Worm (Caenorhabditis elegans) whole organism, late embryonic: ENCODE measurements around the gene Y68A4A.13.
"Not testable (repeated sequence)": the region's sequence is repeated elsewhere in the genome, so short reads cannot be mapped to it uniquely, and the experiment has no call there.

Source experiments
- C38D4.7 ChIP-seq: fragments of 200-800 bp; sonication (Bioruptor generic); optimal IDR thresholded peaks from 2 replicates; lab custom pipeline; 2018; ENCODE audit warnings: mild to moderate bottlenecking, missing genetic modification characterization, moderate library complexity, missing compliant biosample characterization
- K09A11.1 ChIP-seq: sonication (generic microtip); optimal IDR thresholded peaks from 2 replicates; lab custom pipeline; 2017; ENCODE audit warnings: antibody characterized with exemption, mild to moderate bottlenecking, missing genetic modification characterization, missing compliant biosample characterization; ENCODE audit not compliant: insufficient read depth
- T23F11.4 ChIP-seq: fragments of 200-800 bp; sonication (Bioruptor generic); optimal IDR thresholded peaks from 2 replicates; lab custom pipeline; 2018; ENCODE audit warnings: mild to moderate bottlenecking, missing genetic modification characterization, missing compliant biosample characterization
- ama-1 ChIP-seq: fragments of 150-350 bp; optimal IDR thresholded peaks from 2 replicates; lab custom pipeline; 2014
- ceh-2 ChIP-seq: sonication (generic microtip); optimal IDR thresholded peaks from 2 replicates; lab custom pipeline; 2016; ENCODE audit warnings: missing genotype, missing genetic modification characterization, missing compliant biosample characterization
- ceh-24 ChIP-seq: sonication (generic microtip); optimal IDR thresholded peaks from 2 replicates; lab custom pipeline; 2016; ENCODE audit warnings: mild to moderate bottlenecking, missing genetic modification characterization, missing compliant biosample characterization
- ceh-45 ChIP-seq: fragments of 200-800 bp; sonication (Bioruptor generic); IDR thresholded peaks from 2 replicates; pipeline ENCODE4 v1.3.6; 2022; ENCODE audit warnings: missing genetic modification reagents, missing genetic modification characterization, missing compliant biosample characterization
- ceh-48 ChIP-seq: sonication (generic microtip); optimal IDR thresholded peaks from 2 replicates; lab custom pipeline; 2016; ENCODE audit warnings: missing genetic modification characterization, inconsistent platforms, missing compliant biosample characterization
- ceh-6 ChIP-seq: fragments of 200-800 bp; sonication (Bioruptor generic); optimal IDR thresholded peaks from 2 replicates; lab custom pipeline; 2018; ENCODE audit warnings: mild to moderate bottlenecking, missing genetic modification characterization, missing compliant biosample characterization
- dmd-4 ChIP-seq: sonication (generic microtip); optimal IDR thresholded peaks from 2 replicates; lab custom pipeline; 2016; ENCODE audit warnings: borderline replicate concordance, missing genetic modification characterization, missing compliant biosample characterization
- ets-4 ChIP-seq: sonication (generic microtip); optimal IDR thresholded peaks from 2 replicates; lab custom pipeline; 2016; ENCODE audit warnings: missing genetic modification characterization, missing compliant biosample characterization
- eyg-1 ChIP-seq: sonication (generic microtip); optimal IDR thresholded peaks from 2 replicates; lab custom pipeline; 2016; ENCODE audit warnings: missing genotype, missing genetic modification characterization, missing compliant biosample characterization
- fax-1 ChIP-seq: sonication (generic microtip); optimal IDR thresholded peaks from 2 replicates; lab custom pipeline; 2016; ENCODE audit warnings: missing genotype, missing genetic modification characterization, missing compliant biosample characterization
- fkh-6 ChIP-seq: sonication (generic microtip); optimal IDR thresholded peaks from 2 replicates; lab custom pipeline; 2016; ENCODE audit warnings: missing genetic modification characterization, missing compliant biosample characterization
- gmeb-2 ChIP-seq: sonication (generic microtip); optimal IDR thresholded peaks from 2 replicates; lab custom pipeline; 2016; ENCODE audit warnings: missing genetic modification characterization, inconsistent platforms, missing compliant biosample characterization
- hlh-30 ChIP-seq: sonication (generic microtip); optimal IDR thresholded peaks from 2 replicates; lab custom pipeline; 2017; ENCODE audit warnings: antibody characterized with exemption, missing genetic modification characterization, missing compliant biosample characterization; ENCODE audit not compliant: insufficient read depth
- hlh-8 ChIP-seq: sonication (generic microtip); optimal IDR thresholded peaks from 2 replicates; lab custom pipeline; 2016; ENCODE audit warnings: missing genotype, missing genetic modification characterization, missing compliant biosample characterization
- lin-11 ChIP-seq: fragments of 200-800 bp; sonication (Bioruptor generic); optimal IDR thresholded peaks from 2 replicates; lab custom pipeline; 2018; ENCODE audit warnings: mild to moderate bottlenecking, missing genetic modification characterization, missing compliant biosample characterization
- madf-2 ChIP-seq: sonication (generic microtip); optimal IDR thresholded peaks from 2 replicates; lab custom pipeline; 2017; ENCODE audit warnings: missing genetic modification characterization, missing compliant biosample characterization
- nhr-11 ChIP-seq: fragments of 150-350 bp; optimal IDR thresholded peaks from 2 replicates; lab custom pipeline; 2014; ENCODE audit warnings: missing biosample characterization, missing genetic modification characterization
- nhr-232 ChIP-seq: sonication (generic microtip); optimal IDR thresholded peaks from 2 replicates; lab custom pipeline; 2016; ENCODE audit warnings: missing genetic modification characterization, missing compliant biosample characterization
- pat-9 ChIP-seq: fragments of 200-800 bp; sonication (Bioruptor generic); optimal IDR thresholded peaks from 2 replicates; lab custom pipeline; 2018; ENCODE audit warnings: mild to moderate bottlenecking, missing genetic modification characterization, moderate library complexity, missing compliant biosample characterization
- pha-4 ChIP-seq: fragments of 150-350 bp; optimal IDR thresholded peaks from 2 replicates; lab custom pipeline; 2018; ENCODE audit warnings: missing biosample characterization, missing genetic modification reagents, missing genetic modification characterization
- pqm-1 ChIP-seq: sonication (generic microtip); optimal IDR thresholded peaks from 2 replicates; lab custom pipeline; 2016; ENCODE audit warnings: missing genetic modification characterization, missing compliant biosample characterization
- ref-2 ChIP-seq: sonication (generic microtip); optimal IDR thresholded peaks from 2 replicates; lab custom pipeline; 2016; ENCODE audit warnings: missing genetic modification characterization, missing compliant biosample characterization
- sox-2 ChIP-seq: fragments of 200-800 bp; sonication (Bioruptor generic); IDR thresholded peaks from 2 replicates; pipeline ENCODE4 v1.3.6; 2022; ENCODE audit warnings: missing genetic modification reagents, missing genetic modification characterization, missing compliant biosample characterization
- syd-9 ChIP-seq: sonication (generic microtip); optimal IDR thresholded peaks from 2 replicates; lab custom pipeline; 2016; ENCODE audit warnings: mild to moderate bottlenecking, missing genetic modification characterization, moderate library complexity, missing compliant biosample characterization
- tbx-2 ChIP-seq: sonication (generic microtip); optimal IDR thresholded peaks from 2 replicates; lab custom pipeline; 2016; ENCODE audit warnings: missing genetic modification characterization, missing compliant biosample characterization
- unc-42 ChIP-seq: sonication (generic microtip); optimal IDR thresholded peaks from 2 replicates; lab custom pipeline; 2016; ENCODE audit warnings: missing genotype, missing genetic modification characterization, missing compliant biosample characterization
- unc-86 ChIP-seq: sonication (generic microtip); optimal IDR thresholded peaks from 2 replicates; lab custom pipeline; 2016; ENCODE audit warnings: missing genetic modification characterization, missing compliant biosample characterization
- zip-5 ChIP-seq: sonication (generic microtip); optimal IDR thresholded peaks from 2 replicates; lab custom pipeline; 2016; ENCODE audit warnings: missing genetic modification characterization, missing compliant biosample characterization
- ztf-16 ChIP-seq: sonication (generic microtip); optimal IDR thresholded peaks from 2 replicates; lab custom pipeline; 2017; ENCODE audit warnings: missing genetic modification characterization, missing compliant biosample characterization

The Y68A4A.13 gene

DNA sequence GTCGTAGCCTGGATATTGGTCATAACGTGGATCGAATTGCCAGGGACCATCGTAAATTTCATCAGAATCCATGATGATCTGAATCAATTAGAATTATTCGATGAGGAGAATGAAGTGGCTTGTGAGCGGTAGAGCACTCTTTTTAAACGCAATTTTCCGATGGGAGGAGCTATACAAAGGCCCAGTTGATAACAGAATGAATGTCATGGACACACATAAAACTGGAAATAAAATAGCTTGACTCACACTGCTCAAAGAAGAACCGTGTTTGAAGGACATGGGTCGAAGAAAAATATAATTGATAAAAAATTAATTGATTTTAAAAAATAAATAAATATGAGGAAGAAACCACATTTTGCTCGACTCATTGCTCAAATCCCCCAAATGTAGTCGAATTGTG, at the start of gene Y68A4A.13:
Gene Y68A4A.13 (minus strand): TSS at position 101 of the 400 bp plus-strand sequence.
- TF ChIP-seq K09A11.1 (tag; lab: Kevin White, UChicago) (no peak), madf-2 (tag; lab: Kevin White, UChicago) (no peak), ztf-16 (tag; lab: Kevin White, UChicago) (no peak)

DNA sequence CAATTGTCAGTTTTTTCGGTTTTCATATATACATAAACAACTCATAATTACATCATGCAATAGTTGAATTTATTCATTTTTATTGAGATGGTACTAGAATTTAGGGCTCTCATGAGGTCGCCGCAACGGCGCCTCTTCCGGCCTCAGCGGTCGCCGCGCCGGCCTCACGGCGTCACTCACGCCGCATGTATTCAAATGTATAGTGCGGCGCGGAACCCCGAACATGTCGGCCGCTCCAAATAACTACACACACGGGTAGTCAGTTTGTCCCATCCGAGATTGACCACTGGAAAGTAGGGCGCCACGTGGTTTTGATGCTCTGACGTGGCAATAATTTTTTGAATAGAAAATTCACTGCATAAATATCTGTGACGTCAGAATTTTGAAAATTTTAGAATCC, 49.7 kb upstream of the Y68A4A.13 start:
- no peak for TF ChIP-seq lin-11 (tag; lab: Kevin White, UChicago)
- no peak for TF ChIP-seq eyg-1 (tag; lab: Kevin White, UChicago)
- no peak for TF ChIP-seq hlh-30 (tag; lab: Kevin White, UChicago)
- no peak for TF ChIP-seq ceh-45 (GFP tag; lab: Robert Waterston, UW)
- no peak for TF ChIP-seq ceh-2
- TF ChIP-seq ref-2: no peak
- TF ChIP-seq nhr-11 (tag; lab: Kevin White, UChicago): no peak
- no peak for TF ChIP-seq ets-4 (tag; lab: Kevin White, UChicago)
- no peak for TF ChIP-seq fkh-6 (tag; lab: Kevin White, UChicago)
- no peak for TF ChIP-seq sox-2 (GFP tag; lab: Robert Waterston, UW)
- TF ChIP-seq, all 69 proteins: peak for 0

DNA sequence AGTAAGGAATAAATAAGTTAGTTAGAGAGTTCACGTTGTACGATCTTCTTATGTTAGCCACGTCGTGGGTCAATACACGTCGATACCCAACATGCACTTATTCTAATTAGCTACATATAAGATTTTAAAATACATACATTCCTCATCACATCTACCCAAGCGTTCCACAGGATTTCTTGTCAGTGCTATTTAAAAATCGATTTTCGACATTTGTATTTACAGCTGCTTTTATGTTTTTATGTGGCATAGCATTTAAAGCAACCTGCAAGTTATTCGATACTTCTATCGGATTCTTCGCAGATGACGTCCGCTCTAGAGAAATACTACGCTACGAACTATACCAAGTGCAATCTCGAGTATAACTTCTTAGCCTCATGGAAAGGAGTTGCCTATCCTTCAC, 47.5 kb upstream of the Y68A4A.13 start, which contains the start of gene srh-115:
Gene srh-115 (plus strand): TSS at position 301 of the 400 bp plus-strand sequence.
- TF ChIP-seq tbx-2 (tag; lab: Kevin White, UChicago): no peak
- TF ChIP-seq ceh-6 (GFP tag; lab: Kevin White, UChicago): no peak
- TF ChIP-seq unc-86 (tag; lab: Kevin White, UChicago): no peak

- not testable (repeated sequence) for TF ChIP-seq fax-1 (tag; lab: Kevin White, UChicago); ceh-6 (GFP tag; lab: Kevin White, UChicago); ets-4 (tag; lab: Kevin White, UChicago)
- TF ChIP-seq, all 69 proteins: peak for 0; not testable (repeated sequence) for 69
These were observed 47.1 kb upstream of the Y68A4A.13 start, which contains the start of gene srh-116 for ce11 chrV:17255028-17255427. srh-116 (minus strand) TSS chrV:17255128.

DNA sequence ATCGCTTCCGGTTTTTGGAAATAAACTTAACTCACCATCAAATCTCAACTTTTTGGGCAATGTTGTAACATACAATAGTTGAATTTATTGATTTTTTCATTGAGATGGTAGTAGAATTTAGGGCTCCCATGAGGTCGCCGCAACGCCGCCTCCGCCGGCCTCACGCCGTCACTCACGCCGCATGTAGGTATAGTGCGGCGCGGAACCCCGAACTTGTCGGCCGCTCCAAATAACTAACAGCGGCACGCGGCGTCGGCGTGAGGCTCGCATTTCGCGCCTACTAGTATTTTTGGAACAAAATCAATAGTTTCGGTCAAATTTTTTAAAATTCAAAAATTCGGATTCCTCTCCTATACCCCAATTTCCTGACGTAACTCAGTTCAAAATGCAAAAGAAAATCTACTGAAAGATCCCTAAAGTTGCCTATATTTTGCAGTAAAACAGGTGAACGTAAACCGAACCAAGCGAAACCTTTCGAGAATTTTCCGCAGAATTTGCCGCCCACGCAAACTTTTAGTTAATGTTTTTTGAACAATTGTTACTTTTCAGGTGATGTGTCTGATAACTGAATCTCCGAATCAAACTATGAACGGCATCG, 43.5 kb upstream of the Y68A4A.13 start, which contains the start of gene Y61B8A.6:
Gene Y61B8A.6 (plus strand): TSS at position 548 of the 598 bp plus-strand sequence.
- TF ChIP-seq tbx-2 (tag; lab: Kevin White, UChicago) (no peak), pqm-1 (tag; lab: Kevin White, UChicago) (no peak), pat-9 (tag; lab: Kevin White, UChicago) (no peak), dmd-4 (tag; lab: Kevin White, UChicago) (no peak), hlh-8 (tag; lab: Kevin White, UChicago) (no peak), unc-42 (no peak), ama-1 (lab: Kevin White, UChicago) (no peak), eyg-1 (tag; lab: Kevin White, UChicago) (no peak), T23F11.4 (GFP tag; lab: Kevin White, UChicago) (no peak), lin-11 (tag; lab: Kevin White, UChicago) (no peak), C38D4.7 (no peak), ceh-24 (no peak), syd-9 (tag; lab: Kevin White, UChicago) (no peak), zip-5 (tag; lab: Kevin White, UChicago) (no peak), pha-4 (tag; lab: Kevin White, UChicago) (no peak), ets-4 (tag; lab: Kevin White, UChicago) (no peak), nhr-232 (tag; lab: Kevin White, UChicago) (no peak), K09A11.1 (tag; lab: Kevin White, UChicago) (no peak), gmeb-2 (no peak), ceh-48 (no peak)
